Worm (Caenorhabditis elegans): ENCODE results near the gene fut-5.

- no peak for TF ChIP-seq fkh-10 (GFP tag; optimal IDR thresholded peaks at IDR 0.05)
- no peak for TF ChIP-seq jun-1 (tag; optimal IDR thresholded peaks at IDR 0.05)
- no peak for TF ChIP-seq nhr-12 (tag; optimal IDR thresholded peaks at IDR 0.05)
Observed at ce11 chrII:4631479-4631878, 36.0 kb downstream of the fut-5 start.
